Worm (Caenorhabditis elegans) whole organism, L4/young adult: ENCODE results near the gene srw-77.

Source experiments
- W03F9.2 ChIP-seq: fragments of 150-350 bp; optimal IDR thresholded peaks from 2 replicates; lab custom pipeline; 2014; ENCODE audit warnings: missing biosample characterization, missing genetic modification characterization
- dao-5 ChIP-seq: sonication (generic microtip); optimal IDR thresholded peaks from 2 replicates; lab custom pipeline; 2016; ENCODE audit warnings: missing genotype, missing genetic modification characterization, moderate library complexity, missing compliant biosample characterization
- him-1 ChIP-seq: sonication (generic microtip); optimal IDR thresholded peaks from 2 replicates; lab custom pipeline; 2016; ENCODE audit warnings: missing genotype, missing genetic modification reagents, missing genetic modification characterization, missing compliant biosample characterization

- no peak for TF ChIP-seq W03F9.2 (tag; lab: Kevin White, UChicago)
- no peak for TF ChIP-seq him-1
- no peak for TF ChIP-seq dao-5 (tag; lab: Kevin White, UChicago)
Observed at ce11 chrV:16645201-16645940, 1.9 kb upstream of the srw-77 start, which contains the start of gene W06G6.17.
